Fruit fly (Drosophila melanogaster): Measurements from ENCODE around the gene CG13887.

CG13887 gene

dm6 chr3L:841260-841659 lies 3.6 kb downstream of the CG13887 start, which contains the start of the genes JMJD5 and Gr61a (continued):
- no peak for TF ChIP-seq CG2202 (tag; optimal IDR thresholded peaks at IDR 0.05)
- TF ChIP-seq Ets65A (GFP tag), result peak; percentile 20
- TF ChIP-seq CG7839 (tag; optimal IDR thresholded peaks at IDR 0.05), result no peak
- no peak for TF ChIP-seq psq (GFP tag; optimal IDR thresholded peaks at IDR 0.05)
- no peak for TF ChIP-seq pros (GFP tag; optimal IDR thresholded peaks at IDR 0.05)
- TF ChIP-seq Tbp (GFP tag; optimal IDR thresholded peaks at IDR 0.05), result no peak
- no peak for TF ChIP-seq twi (tag; optimal IDR thresholded peaks at IDR 0.05)
- TF ChIP-seq eyg (GFP tag; optimal IDR thresholded peaks at IDR 0.05), result no peak
- no peak for TF ChIP-seq klu (GFP tag; IDR thresholded peaks at IDR 0.05)
- 0 out of 2 replicates have a peak, but pooled peaks have one; percentile 27 for TF ChIP-seq E2f2 (GFP tag; IDR thresholded peaks at IDR 0.05)
- TF ChIP-seq MBD-R2 (GFP tag; IDR thresholded peaks at IDR 0.05), result peak; percentile 59
- TF ChIP-seq Dip3 (GFP tag; optimal IDR thresholded peaks at IDR 0.05), result no peak
- no peak for TF ChIP-seq bbx (GFP tag; IDR thresholded peaks at IDR 0.05; ENCODE audit: partially characterized antibody)
- no peak for TF ChIP-seq CG4404 (GFP tag; IDR thresholded peaks at IDR 0.05)
- TF ChIP-seq CG2875 (GFP tag; optimal IDR thresholded peaks at IDR 0.05), result no peak
- TF ChIP-seq Usf (GFP tag; optimal IDR thresholded peaks at IDR 0.05), result no peak

- TF ChIP-seq sens (GFP tag), result peak; percentile 25
- TF ChIP-seq BEAF-32 (GFP tag; optimal IDR thresholded peaks at IDR 0.05), result no peak
Observed at dm6 chr3L:843626-844025, 6.0 kb downstream of the CG13887 start, which contains the start of gene Cep290. Cep290 (plus strand) TSS chr3L:843926.

DNA sequence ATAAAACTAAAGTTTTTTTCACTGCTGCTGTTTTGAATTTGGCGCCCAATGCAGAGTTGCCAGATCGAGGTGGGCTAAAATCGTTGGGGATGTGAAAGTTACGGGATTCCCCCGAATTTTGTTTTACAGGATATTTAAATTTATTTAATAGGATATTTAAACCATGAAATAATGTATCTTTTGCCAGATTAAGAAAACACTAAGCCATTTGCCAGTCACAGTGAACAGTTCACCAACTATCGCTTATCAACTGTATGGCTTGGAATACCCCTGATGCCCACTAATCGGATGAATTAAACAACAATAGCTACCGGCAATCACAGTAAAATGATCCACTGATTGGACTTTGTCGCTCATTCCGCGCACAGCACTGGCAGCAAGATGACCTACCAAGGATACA lies 13.4 kb downstream of the CG13887 start, which contains the start of gene Dci:
Gene Dci, plus strand, starts transcription at position 286 of the 400 bp plus-strand sequence.
- peak; percentile 56 for TF ChIP-seq tin (GFP tag; optimal IDR thresholded peaks at IDR 0.05)
- no peak for TF ChIP-seq Vsx1 (GFP tag; optimal IDR thresholded peaks at IDR 0.05)
- peak; percentile 69; the same call in 2 of the 3 replicates for TF ChIP-seq CG11093 (GFP tag; IDR thresholded peaks at IDR 0.05)
- TF ChIP-seq inv (GFP tag; IDR thresholded peaks at IDR 0.05; ENCODE audit: partially characterized antibody), result peak; percentile 80
- TF ChIP-seq zfh1 (GFP tag; IDR thresholded peaks at IDR 0.05), result peak; percentile 54; the same call in 2 of the 3 replicates
- peak; percentile 52 for TF ChIP-seq maf-S (GFP tag; optimal IDR thresholded peaks at IDR 0.05)
- TF ChIP-seq CG1602 (GFP tag; optimal IDR thresholded peaks at IDR 0.05), result peak; percentile 71
- no peak for TF ChIP-seq CG4404 (GFP tag; IDR thresholded peaks at IDR 0.05)
- TF ChIP-seq CG10654 (GFP tag; optimal IDR thresholded peaks at IDR 0.05), result peak; percentile 75
- peak; percentile 55 for TF ChIP-seq CG14667 (GFP tag; IDR thresholded peaks at IDR 0.05)
- TF ChIP-seq CG8089 (GFP tag; optimal IDR thresholded peaks at IDR 0.05), result peak; percentile 60
- TF ChIP-seq trh (GFP tag; optimal IDR thresholded peaks at IDR 0.05), result peak; percentile 50
- peak; percentile 20 for TF ChIP-seq da (GFP tag; optimal IDR thresholded peaks at IDR 0.05)
- TF ChIP-seq fd64A (GFP tag; optimal IDR thresholded peaks at IDR 0.05), result no peak
- peak; percentile 59 for TF ChIP-seq Bteb2 (GFP tag; optimal IDR thresholded peaks at IDR 0.05)
- peak; percentile 83 for TF ChIP-seq Sin3A (optimal IDR thresholded peaks at IDR 0.05)
- peak; percentile 77 for TF ChIP-seq chn (GFP tag; optimal IDR thresholded peaks at IDR 0.05)
- peak; percentile 82 for TF ChIP-seq CG1603 (tag; optimal IDR thresholded peaks at IDR 0.05)
- peak; percentile 57; the same call in 2 of the 3 replicates for TF ChIP-seq CG3726 (GFP tag; IDR thresholded peaks at IDR 0.05)
- peak; percentile 63 for TF ChIP-seq bbx (GFP tag; IDR thresholded peaks at IDR 0.05; ENCODE audit: partially characterized antibody)
- peak; percentile 46; the same call in 1 of the 3 replicates for TF ChIP-seq CG7357 (GFP tag; IDR thresholded peaks at IDR 0.05)
- TF ChIP-seq Hr39 (optimal IDR thresholded peaks at IDR 0.05), result no peak
- peak; percentile 10 for TF ChIP-seq Myb (GFP tag; optimal IDR thresholded peaks at IDR 0.05)
- TF ChIP-seq HLHmδ (GFP tag; optimal IDR thresholded peaks at IDR 0.05), result no peak
- TF ChIP-seq jing (GFP tag; optimal IDR thresholded peaks at IDR 0.05), result peak; percentile 52
- no peak for TF ChIP-seq stc (GFP tag; IDR thresholded peaks at IDR 0.05)
- no peak for TF ChIP-seq CG13894 (tag; optimal IDR thresholded peaks at IDR 0.05)
- TF ChIP-seq NC2β (GFP tag; optimal IDR thresholded peaks at IDR 0.05), result peak; percentile 46
- TF ChIP-seq stwl (tag; optimal IDR thresholded peaks at IDR 0.05), result peak; percentile 30
- peak; percentile 88 for TF ChIP-seq Scr (GFP tag; IDR thresholded peaks at IDR 0.05; ENCODE audit: partially characterized antibody)
- TF ChIP-seq CG6254 (GFP tag; optimal IDR thresholded peaks at IDR 0.05), result no peak
- TF ChIP-seq ase (GFP tag; IDR thresholded peaks at IDR 0.05), result peak; percentile 62
- TF ChIP-seq CG2120 (GFP tag; optimal IDR thresholded peaks at IDR 0.05), result peak; percentile 83
- peak; percentile 57 for TF ChIP-seq pum (GFP tag; optimal IDR thresholded peaks at IDR 0.05)
